Fruit fly (Drosophila melanogaster) whole organism, wandering third instar larva: ENCODE measurements around the gene Dip-B.

Experiments used
- CG32264 ChIP-seq: fragments of 200-800 bp; sonication (Bioruptor generic); optimal IDR thresholded peaks from 2 replicates; lab custom pipeline; 2016; ENCODE audit warnings: missing biosample characterization, missing genetic modification characterization
- CG9705 ChIP-seq: fragments of 200-800 bp; sonication (Bioruptor generic); optimal IDR thresholded peaks from 2 replicates; lab custom pipeline; 2018; ENCODE audit warnings: missing biosample characterization, mild to moderate bottlenecking, missing genetic modification characterization
- CrebA ChIP-seq: fragments of 200-800 bp; sonication (Bioruptor generic); optimal IDR thresholded peaks from 2 replicates; lab custom pipeline; 2016; ENCODE audit warnings: missing biosample characterization, mild to moderate bottlenecking, missing genetic modification characterization, borderline replicate concordance
- Dfd ChIP-seq: fragments of >200 bp; optimal IDR thresholded peaks from 2 replicates; lab custom pipeline; 2017; ENCODE audit warnings: missing biosample characterization, missing genetic modification characterization
- Dif ChIP-seq: fragments of 200-275, 200-300 bp; sonication (Bioruptor generic); optimal IDR thresholded peaks from 2 replicates; lab custom pipeline; 2018; ENCODE audit warnings: missing biosample characterization, missing genetic modification characterization; ENCODE audit not compliant: partially characterized antibody
- GATAd ChIP-seq: sonication (Bioruptor generic); optimal IDR thresholded peaks from 2 replicates; lab custom pipeline; 2016; ENCODE audit warnings: missing biosample characterization, missing genetic modification characterization
- HLH106 ChIP-seq: fragments of 200-800 bp; optimal IDR thresholded peaks from 3 replicates; lab custom pipeline; 2019; ENCODE audit warnings: missing biosample characterization, mild to moderate bottlenecking, missing genetic modification characterization, moderate library complexity
- Hnf4 ChIP-seq: fragments of 200-800 bp; sonication (Bioruptor generic); optimal IDR thresholded peaks from 2 replicates; lab custom pipeline; 2016; ENCODE audit warnings: missing biosample characterization, mild to moderate bottlenecking, missing genetic modification characterization
- Hr78 ChIP-seq: fragments of >200 bp; optimal IDR thresholded peaks from 2 replicates; lab custom pipeline; 2017; ENCODE audit warnings: missing biosample characterization, missing genetic modification characterization
- Hr83 ChIP-seq: fragments of 200-300 bp; sonication (Bioruptor generic); optimal IDR thresholded peaks from 2 replicates; lab custom pipeline; 2016; ENCODE audit warnings: missing biosample characterization, mild to moderate bottlenecking, missing genetic modification characterization, moderate library complexity; ENCODE audit not compliant: poor library complexity, severe bottlenecking
- Myc ChIP-seq: fragments of >200 bp; optimal IDR thresholded peaks from 2 replicates; lab custom pipeline; 2017
- OdsH ChIP-seq: fragments of 200-800 bp; sonication (Bioruptor generic); optimal IDR thresholded peaks from 2 replicates; lab custom pipeline; 2016; ENCODE audit warnings: missing biosample characterization, mild to moderate bottlenecking, missing genetic modification characterization
- Rel ChIP-seq, 2 experiments: fragments of 200-800 bp; sonication (Bioruptor generic) in 1 of 2; optimal IDR thresholded peaks; 2 replicates in 1 of 2; 3 replicates in 1 of 2; lab custom pipeline; 2016 to 2019; ENCODE audit warnings: mild to moderate bottlenecking in 2 of 2, missing biosample characterization in 2 of 2, missing genetic modification characterization in 2 of 2, moderate library complexity in 1 of 2
- Sp1 ChIP-seq: fragments of 200-800 bp; sonication (Bioruptor generic); optimal IDR thresholded peaks from 3 replicates; lab custom pipeline; 2019; ENCODE audit warnings: missing biosample characterization, mild to moderate bottlenecking, missing genetic modification characterization, moderate library complexity
- Vsx2 ChIP-seq: fragments of 200-300, 225-300 bp; sonication (Bioruptor generic); optimal IDR thresholded peaks from 2 replicates; lab custom pipeline; 2018; ENCODE audit warnings: missing biosample characterization, missing genetic modification characterization; ENCODE audit not compliant: partially characterized antibody
- br ChIP-seq: fragments of 200-800 bp; sonication (Bioruptor generic); optimal IDR thresholded peaks from 2 replicates; lab custom pipeline; 2016; ENCODE audit warnings: missing biosample characterization, missing genetic modification characterization
- brk ChIP-seq: fragments of 200-800 bp; sonication (Bioruptor generic); optimal IDR thresholded peaks from 2 replicates; lab custom pipeline; 2016; ENCODE audit warnings: missing biosample characterization, mild to moderate bottlenecking, missing genetic modification characterization
- dl ChIP-seq, 2 experiments: fragments of 175-275, 200-275 bp in 1 of 2; fragments of 200-275 bp in 1 of 2; sonication (Bioruptor generic); optimal IDR thresholded peaks; lab custom pipeline; 2018; ENCODE audit warnings: mild to moderate bottlenecking in 2 of 2, missing biosample characterization in 2 of 2, missing genetic modification characterization in 2 of 2, moderate library complexity in 2 of 2; ENCODE audit not compliant: partially characterized antibody in 2 of 2, insufficient read depth in 1 of 2
- dmrt93B ChIP-seq: fragments of 200-800 bp; sonication (Bioruptor generic); optimal IDR thresholded peaks from 2 replicates; lab custom pipeline; 2018; ENCODE audit warnings: missing biosample characterization, mild to moderate bottlenecking, missing genetic modification characterization
- ey ChIP-seq: fragments of 200-800 bp; sonication (Bioruptor generic); optimal IDR thresholded peaks from 2 replicates; lab custom pipeline; 2016; ENCODE audit warnings: missing biosample characterization, missing genetic modification characterization
- foxo ChIP-seq, 2 experiments: fragments of 200-800 bp; sonication (Bioruptor generic); optimal IDR thresholded peaks; 2 replicates in 1 of 2; 3 replicates in 1 of 2; lab custom pipeline; 2016 to 2017; ENCODE audit warnings: missing biosample characterization in 2 of 2, missing genetic modification characterization in 2 of 2
- fru ChIP-seq: fragments of 200-800 bp; sonication (Bioruptor generic); optimal IDR thresholded peaks from 3 replicates; lab custom pipeline; 2016; ENCODE audit warnings: missing biosample characterization, mild to moderate bottlenecking, missing genetic modification characterization
- h ChIP-seq: fragments of 200-800 bp; sonication (Bioruptor generic); optimal IDR thresholded peaks from 3 replicates; lab custom pipeline; 2016; ENCODE audit warnings: missing biosample characterization, mild to moderate bottlenecking, missing genetic modification characterization
- lola ChIP-seq: fragments of >200 bp; optimal IDR thresholded peaks from 2 replicates; lab custom pipeline; 2017; ENCODE audit warnings: missing biosample characterization, missing genetic modification characterization
- pan ChIP-seq: fragments of >200 bp; optimal IDR thresholded peaks from 2 replicates; lab custom pipeline; 2017
- psq ChIP-seq: fragments of 200-800 bp; sonication (Bioruptor generic); optimal IDR thresholded peaks from 3 replicates; lab custom pipeline; 2017; ENCODE audit warnings: missing biosample characterization, mild to moderate bottlenecking, missing genetic modification characterization, moderate library complexity
- rgr ChIP-seq: fragments of 200-800 bp; sonication (Bioruptor generic); optimal IDR thresholded peaks from 3 replicates; lab custom pipeline; 2016; ENCODE audit warnings: missing biosample characterization, mild to moderate bottlenecking, missing genetic modification characterization
- sage ChIP-seq: fragments of 200-800 bp; sonication (Bioruptor generic); optimal IDR thresholded peaks from 2 replicates; lab custom pipeline; 2016; ENCODE audit warnings: missing biosample characterization, mild to moderate bottlenecking, missing genetic modification characterization
- sv ChIP-seq: fragments of 200-800 bp; sonication (Bioruptor generic); optimal IDR thresholded peaks from 3 replicates; lab custom pipeline; 2016; ENCODE audit warnings: missing biosample characterization, missing genetic modification characterization
- tai ChIP-seq: sonication (Bioruptor generic); optimal IDR thresholded peaks from 2 replicates; lab custom pipeline; 2016; ENCODE audit warnings: missing biosample characterization, missing genetic modification characterization
- woc ChIP-seq: sonication (Bioruptor generic); optimal IDR thresholded peaks from 2 replicates; lab custom pipeline; 2016; ENCODE audit warnings: missing biosample characterization, mild to moderate bottlenecking, missing genetic modification characterization

Gene Dip-B

DNA sequence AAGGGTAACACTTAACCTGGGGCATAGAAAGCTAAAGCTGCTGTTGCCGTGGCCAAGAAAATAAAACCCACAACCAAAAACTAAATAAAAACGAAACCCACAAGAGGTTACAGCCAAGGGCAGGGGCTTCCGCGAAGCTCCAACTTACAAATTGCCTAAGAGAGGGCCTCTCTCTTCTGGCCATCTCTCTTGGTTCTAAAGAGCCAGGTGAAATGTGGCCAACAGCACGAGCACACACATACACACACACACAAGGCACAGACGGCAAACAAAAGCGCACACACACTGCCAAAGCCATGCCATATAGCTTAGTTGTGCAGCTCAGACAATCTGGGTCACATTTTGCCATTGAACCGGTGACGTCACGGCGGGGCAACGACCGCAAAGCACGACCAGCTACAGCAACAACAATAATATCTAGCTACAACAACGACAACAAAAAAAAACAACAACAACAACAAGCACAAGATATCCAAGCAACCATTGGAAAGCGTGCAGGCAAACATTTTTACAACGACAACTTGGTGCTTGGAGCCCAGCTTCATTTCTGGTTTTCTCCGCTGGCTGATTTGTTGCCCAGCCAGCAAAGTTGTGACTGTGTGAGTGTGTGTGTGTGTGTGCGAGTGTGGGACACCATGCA is 14.6 kb downstream of the Dip-B start:
- no peak for TF ChIP-seq tai (GFP tag; lab: Kevin White, UChicago)
- no peak for TF ChIP-seq brk (GFP tag; lab: Kevin White, UChicago)
- TF ChIP-seq pan = no peak
- no peak for TF ChIP-seq Dfd (GFP tag; lab: Kevin White, UChicago)
- no peak for TF ChIP-seq sage (GFP tag; lab: Kevin White, UChicago)
- TF ChIP-seq dmrt93B (GFP tag; lab: Kevin White, UChicago) = no peak
- TF ChIP-seq ey = no peak
- TF ChIP-seq, all 38 proteins: peak for 0

dm6 chr3R:13797269-13797677 is 15.2 kb downstream of the Dip-B start:
- TF ChIP-seq Hr83 (GFP tag; lab: Kevin White, UChicago) (no peak), sv (GFP tag; lab: Kevin White, UChicago) (no peak), CG9705 (GFP tag; lab: Kevin White, UChicago) (no peak), h (no peak), lola (GFP tag; lab: Kevin White, UChicago) (no peak), pan (no peak), dl (GFP tag; optimal IDR thresholded peaks at IDR 0.05; lab: Kevin White, UChicago; ENCODE audit: insufficient read depth in 1 of 2, partially characterized antibody in 2 of 2) (no peak), Vsx2 (no peak), Hr78 (no peak), Myc (lab: Kevin White, UChicago) (no peak), Dfd (GFP tag; lab: Kevin White, UChicago) (no peak), Dif (no peak), tai (GFP tag; lab: Kevin White, UChicago) (no peak), Hnf4 (GFP tag; lab: Kevin White, UChicago) (no peak), Sp1 (GFP tag; lab: Kevin White, UChicago) (no peak)

dm6 chr3R:13797823-13798446 is 15.8 kb downstream of the Dip-B start:
- no peak for TF ChIP-seq Rel (GFP tag; optimal IDR thresholded peaks at IDR 0.05; lab: Kevin White, UChicago)
- TF ChIP-seq Rel (tag; optimal IDR thresholded peaks at IDR 0.05; lab: Kevin White, UChicago) = peak; percentile 8
- no peak for TF ChIP-seq CG32264
- no peak for TF ChIP-seq lola (GFP tag; lab: Kevin White, UChicago)
- no peak for TF ChIP-seq ey
- TF ChIP-seq, all 38 proteins: peak for 1

dm6 chr3R:13799567-13800429 is 17.7 kb downstream of the Dip-B start:
- TF ChIP-seq Dif = no peak
- TF ChIP-seq GATAd (GFP tag; lab: Kevin White, UChicago) = no peak
- peak; percentile 14 for TF ChIP-seq HLH106
- no peak for TF ChIP-seq sage (GFP tag; lab: Kevin White, UChicago)
- no peak for TF ChIP-seq sv (GFP tag; lab: Kevin White, UChicago)
- no peak for TF ChIP-seq CG9705 (GFP tag; lab: Kevin White, UChicago)
- TF ChIP-seq foxo (GFP tag; optimal IDR thresholded peaks at IDR 0.05; lab: Kevin White, UChicago) = peak in 1 of 2 experiments; percentile 12
- TF ChIP-seq Sp1 (GFP tag; lab: Kevin White, UChicago) = peak; percentile 18

- TF ChIP-seq fru (GFP tag; lab: Kevin White, UChicago) (peak; percentile 71), GATAd (GFP tag; lab: Kevin White, UChicago) (no peak), OdsH (GFP tag; lab: Kevin White, UChicago) (peak; percentile 58), foxo (GFP tag; optimal IDR thresholded peaks at IDR 0.05; lab: Kevin White, UChicago) (peak in 1 of 2 experiments; percentile 73), brk (GFP tag; lab: Kevin White, UChicago) (peak; percentile 24), ey (peak; percentile 47), Hnf4 (GFP tag; lab: Kevin White, UChicago) (peak; percentile 34), woc (GFP tag; lab: Kevin White, UChicago) (peak; percentile 0), Dfd (GFP tag; lab: Kevin White, UChicago) (no peak), br (peak; percentile 53), HLH106 (peak; percentile 54), Sp1 (GFP tag; lab: Kevin White, UChicago) (peak; percentile 79), dmrt93B (GFP tag; lab: Kevin White, UChicago) (peak; percentile 27), h (peak; percentile 73), psq (GFP tag; lab: Kevin White, UChicago) (peak; percentile 63), rgr (GFP tag; lab: Kevin White, UChicago) (peak; percentile 78), CG9705 (GFP tag; lab: Kevin White, UChicago) (peak; percentile 50), Vsx2 (peak; percentile 23), Dif (no peak), CrebA (GFP tag; lab: Kevin White, UChicago) (no peak), sv (GFP tag; lab: Kevin White, UChicago) (peak; percentile 75)
- TF ChIP-seq, all 38 proteins: peak for 17
Observed at dm6 chr3R:13800430-13800848, 18.4 kb downstream of the Dip-B start.
